Worm (Caenorhabditis elegans) whole organism, L2 larva: ENCODE data around the gene M199.8.

Experiments used
- C34F6.9 ChIP-seq: fragments of 150-350 bp; optimal IDR thresholded peaks from 2 replicates; lab custom pipeline; 2014; ENCODE audit warnings: missing biosample characterization, missing genetic modification characterization
- F13H6.1 ChIP-seq: sonication (generic microtip); optimal IDR thresholded peaks from 2 replicates; lab custom pipeline; 2016; ENCODE audit warnings: missing genetic modification characterization, missing compliant biosample characterization
- R02D3.7 ChIP-seq: fragments of 150-350 bp; optimal IDR thresholded peaks from 2 replicates; lab custom pipeline; 2014; ENCODE audit warnings: missing biosample characterization, missing genetic modification characterization
- Y55F3AM.14 ChIP-seq: fragments of 200-800 bp; sonication (Bioruptor generic); optimal IDR thresholded peaks from 2 replicates; lab custom pipeline; 2018; ENCODE audit warnings: mild to moderate bottlenecking, missing genetic modification characterization, missing compliant biosample characterization
- ZK546.5 ChIP-seq: sonication (generic microtip); optimal IDR thresholded peaks from 2 replicates; lab custom pipeline; 2017; ENCODE audit warnings: missing biosample characterization, missing genetic modification characterization
- alr-1 ChIP-seq: fragments of 150-350 bp; optimal IDR thresholded peaks from 2 replicates; lab custom pipeline; 2014; ENCODE audit warnings: missing biosample characterization, missing genetic modification characterization
- aly-2 ChIP-seq: fragments of 150-350 bp; optimal IDR thresholded peaks from 2 replicates; lab custom pipeline; 2014; ENCODE audit warnings: missing biosample characterization, missing genetic modification characterization
- ama-1 ChIP-seq: fragments of 150-350 bp; optimal IDR thresholded peaks from 2 replicates; lab custom pipeline; 2018; ENCODE audit warnings: inconsistent platforms
- blmp-1 ChIP-seq: sonication (generic microtip); optimal IDR thresholded peaks from 2 replicates; lab custom pipeline; 2017; ENCODE audit warnings: missing genetic modification characterization, mild to moderate bottlenecking, missing compliant biosample characterization, antibody characterized with exemption, moderate library complexity; ENCODE audit not compliant: insufficient read depth
- crh-2 ChIP-seq: sonication (generic microtip); optimal IDR thresholded peaks from 2 replicates; lab custom pipeline; 2017; ENCODE audit warnings: missing biosample characterization, missing genetic modification characterization
- dmd-4 ChIP-seq: sonication (generic microtip); optimal IDR thresholded peaks from 2 replicates; lab custom pipeline; 2017; ENCODE audit warnings: missing biosample characterization, missing genetic modification characterization
- egl-27 ChIP-seq: sonication (generic microtip); optimal IDR thresholded peaks from 3 replicates; lab custom pipeline; 2017; ENCODE audit warnings: missing biosample characterization, missing genetic modification reagents, missing genetic modification characterization
- elt-3 ChIP-seq: sonication (generic microtip); optimal IDR thresholded peaks from 2 replicates; lab custom pipeline; 2017; ENCODE audit warnings: missing biosample characterization, missing genetic modification characterization
- fos-1 ChIP-seq: fragments of 150-350 bp; optimal IDR thresholded peaks from 2 replicates; lab custom pipeline; 2014; ENCODE audit warnings: missing biosample characterization, missing genetic modification characterization
- gmeb-1 ChIP-seq: fragments of 150-350 bp; optimal IDR thresholded peaks from 2 replicates; lab custom pipeline; 2014; ENCODE audit warnings: missing biosample characterization, missing genetic modification characterization
- lin-13 ChIP-seq: fragments of 150-350 bp; optimal IDR thresholded peaks from 2 replicates; lab custom pipeline; 2014; ENCODE audit warnings: missing biosample characterization, missing genetic modification reagents, missing genetic modification characterization
- lin-39 ChIP-seq: fragments of 150-350 bp; optimal IDR thresholded peaks from 2 replicates; lab custom pipeline; 2014; ENCODE audit warnings: missing biosample characterization, missing genetic modification reagents, missing genetic modification characterization
- lsy-2 ChIP-seq, 2 experiments: fragments of 150-350 bp in 1 of 2; sonication (generic microtip) in 1 of 2; optimal IDR thresholded peaks; 2 replicates each; lab custom pipeline; 2014 to 2017; ENCODE audit warnings: missing biosample characterization in 2 of 2, missing genetic modification characterization in 2 of 2
- mab-5 ChIP-seq: fragments of 150-350 bp; optimal IDR thresholded peaks from 2 replicates; lab custom pipeline; 2014; ENCODE audit warnings: missing biosample characterization, missing genetic modification characterization
- nhr-10 ChIP-seq: sonication (generic microtip); optimal IDR thresholded peaks from 2 replicates; lab custom pipeline; 2017; ENCODE audit warnings: missing biosample characterization, missing genetic modification characterization
- nhr-11 ChIP-seq: fragments of 150-350 bp; optimal IDR thresholded peaks from 2 replicates; lab custom pipeline; 2014; ENCODE audit warnings: missing biosample characterization, missing genetic modification characterization
- nhr-12 ChIP-seq: fragments of 150-350 bp; optimal IDR thresholded peaks from 2 replicates; lab custom pipeline; 2014; ENCODE audit warnings: missing biosample characterization, missing genetic modification characterization
- nhr-129 ChIP-seq: fragments of 150-350 bp; optimal IDR thresholded peaks from 2 replicates; lab custom pipeline; 2014; ENCODE audit warnings: missing biosample characterization, missing genetic modification characterization
- nhr-21 ChIP-seq: fragments of 150-350 bp; optimal IDR thresholded peaks from 2 replicates; lab custom pipeline; 2014; ENCODE audit warnings: missing biosample characterization, missing genetic modification characterization
- nhr-23 ChIP-seq: fragments of 150-350 bp; optimal IDR thresholded peaks from 2 replicates; lab custom pipeline; 2014; ENCODE audit warnings: missing biosample characterization, missing genetic modification reagents, missing genetic modification characterization
- nhr-237 ChIP-seq: fragments of 150-350 bp; optimal IDR thresholded peaks from 2 replicates; lab custom pipeline; 2014; ENCODE audit warnings: missing biosample characterization, missing genetic modification characterization
- nhr-25 ChIP-seq: fragments of 150-350 bp; sonication (generic microtip); optimal IDR thresholded peaks from 3 replicates; lab custom pipeline; 2014; ENCODE audit warnings: missing biosample characterization, missing genetic modification characterization
- nhr-6 ChIP-seq: fragments of 150-350 bp; optimal IDR thresholded peaks from 2 replicates; lab custom pipeline; 2014; ENCODE audit warnings: missing biosample characterization, missing genetic modification characterization
- sem-4 ChIP-seq: fragments of 150-350 bp; optimal IDR thresholded peaks from 2 replicates; lab custom pipeline; 2014; ENCODE audit warnings: missing biosample characterization, missing genetic modification reagents, missing genetic modification characterization
- skn-1 ChIP-seq: sonication (generic microtip); optimal IDR thresholded peaks from 2 replicates; lab custom pipeline; 2017; ENCODE audit warnings: missing biosample characterization, missing genetic modification characterization
- sma-3 ChIP-seq: sonication (generic microtip); optimal IDR thresholded peaks from 2 replicates; lab custom pipeline; 2016; ENCODE audit warnings: missing genetic modification reagents, missing genetic modification characterization, missing compliant biosample characterization
- snpc-4 ChIP-seq: fragments of 150-350 bp; optimal IDR thresholded peaks from 2 replicates; lab custom pipeline; 2014; ENCODE audit warnings: missing biosample characterization, missing genetic modification characterization
- unc-55 ChIP-seq: fragments of 150-350 bp; sonication (generic microtip); optimal IDR thresholded peaks from 3 replicates; lab custom pipeline; 2014; ENCODE audit warnings: missing biosample characterization, missing genetic modification reagents, missing genetic modification characterization
- zag-1 ChIP-seq: fragments of 150-350 bp; optimal IDR thresholded peaks from 2 replicates; lab custom pipeline; 2014; ENCODE audit warnings: missing biosample characterization, missing genetic modification characterization
- ztf-4 ChIP-seq: fragments of 150-350 bp; optimal IDR thresholded peaks from 2 replicates; lab custom pipeline; 2014; ENCODE audit warnings: missing biosample characterization, missing genetic modification characterization

M199.8 gene

DNA sequence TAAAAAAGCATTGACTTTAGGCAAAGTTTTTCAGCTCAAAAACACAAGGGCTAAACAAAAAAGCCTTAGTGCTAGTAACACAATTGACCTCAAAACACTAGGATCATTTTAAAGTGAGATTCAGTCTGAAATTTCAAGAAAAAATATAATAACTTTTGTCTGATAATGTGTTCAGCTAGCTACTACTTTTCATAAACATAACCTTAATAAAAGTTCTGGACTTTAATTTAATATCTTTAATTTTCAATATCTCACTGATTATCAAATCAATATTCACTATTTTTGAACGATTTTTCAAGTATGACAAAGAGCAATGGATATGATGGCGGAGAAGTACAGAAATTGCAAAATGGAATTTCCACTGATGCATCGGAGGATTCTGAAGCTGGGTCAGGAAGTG, 19.5 kb downstream of the M199.8 start, which contains the start of gene M199.135:
TSS of gene M199.135 (plus strand) at position 301 of the 400 bp plus-strand sequence.
- TF ChIP-seq sma-3 (GFP tag; lab: Kevin White, UChicago) (no peak), crh-2 (tag; lab: Kevin White, UChicago) (no peak), fos-1 (tag; lab: Kevin White, UChicago) (no peak), F13H6.1 (no peak), Y55F3AM.14 (GFP tag; lab: Kevin White, UChicago) (no peak), ztf-4 (no peak), nhr-21 (no peak), alr-1 (no peak), nhr-11 (no peak), lin-39 (tag; lab: Kevin White, UChicago) (no peak), nhr-25 (tag; lab: Kevin White, UChicago) (no peak), nhr-129 (tag; lab: Kevin White, UChicago) (no peak), nhr-12 (tag; lab: Kevin White, UChicago) (no peak), lin-13 (GFP tag; lab: Kevin White, UChicago) (no peak), blmp-1 (tag; lab: Kevin White, UChicago) (no peak), C34F6.9 (tag; lab: Kevin White, UChicago) (no peak)

DNA sequence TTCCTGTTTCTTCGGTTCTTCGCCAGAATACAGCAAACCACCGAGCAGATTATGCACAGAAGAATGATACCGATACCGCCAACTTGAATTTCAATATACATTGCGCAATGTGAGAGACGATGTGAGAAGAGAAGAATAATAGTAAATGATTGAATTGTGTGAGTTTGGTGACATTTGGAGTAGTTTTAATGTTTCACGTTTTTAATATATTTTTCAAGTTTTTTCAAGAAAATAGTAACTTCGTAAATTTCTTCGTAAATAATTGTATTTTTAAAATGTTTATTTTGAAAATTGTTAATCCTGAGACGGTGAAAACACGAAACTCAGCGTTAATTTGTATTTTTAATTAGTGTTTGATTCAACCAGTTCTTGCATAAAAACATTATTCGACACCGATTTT, 20.7 kb downstream of the M199.8 start, which contains the start of gene M199.134:
TSS of gene M199.134 (minus strand) at position 101 of the 400 bp plus-strand sequence.
- TF ChIP-seq crh-2 (tag; lab: Kevin White, UChicago): no peak
- TF ChIP-seq, all 48 proteins: peak for 0

DNA sequence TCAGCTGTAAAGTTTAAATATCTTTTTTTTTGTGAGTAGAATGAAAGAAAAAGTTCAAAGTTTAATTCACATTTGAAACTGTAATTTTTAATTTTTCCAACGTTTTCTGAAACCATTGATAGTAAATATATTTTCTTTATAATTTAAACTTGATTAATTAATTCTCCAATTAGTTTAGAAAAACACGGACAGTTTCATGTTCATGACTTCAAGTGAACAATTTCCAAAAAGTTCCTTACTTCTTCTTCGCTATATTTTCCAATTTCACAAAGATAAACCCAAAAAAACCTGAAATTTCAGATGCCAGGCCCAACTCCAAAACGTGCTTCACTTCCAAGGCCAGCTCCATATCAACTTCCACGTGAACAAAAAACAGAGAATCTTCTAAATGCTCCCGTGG, 25.3 kb downstream of the M199.8 start, which contains the start of gene M199.2:
TSS of gene M199.2 (plus strand) at position 301 of the 400 bp plus-strand sequence.
- no peak for TF ChIP-seq nhr-23
- TF ChIP-seq egl-27 (tag; lab: Kevin White, UChicago): no peak
- TF ChIP-seq F13H6.1: no peak
- no peak for TF ChIP-seq aly-2
- no peak for TF ChIP-seq nhr-11
- TF ChIP-seq sma-3 (GFP tag; lab: Kevin White, UChicago): no peak
- TF ChIP-seq lin-39 (tag; lab: Kevin White, UChicago): no peak
- TF ChIP-seq alr-1: no peak
- no peak for TF ChIP-seq gmeb-1 (tag; lab: Kevin White, UChicago)
- no peak for TF ChIP-seq nhr-21
- TF ChIP-seq zag-1 (tag; lab: Kevin White, UChicago): no peak
- no peak for TF ChIP-seq nhr-6 (tag; lab: Kevin White, UChicago)
- TF ChIP-seq skn-1 (tag; lab: Kevin White, UChicago): no peak
- TF ChIP-seq ZK546.5 (tag; lab: Kevin White, UChicago): no peak
- TF ChIP-seq snpc-4 (tag; lab: Kevin White, UChicago): no peak
- no peak for TF ChIP-seq mab-5 (tag; lab: Kevin White, UChicago)

DNA sequence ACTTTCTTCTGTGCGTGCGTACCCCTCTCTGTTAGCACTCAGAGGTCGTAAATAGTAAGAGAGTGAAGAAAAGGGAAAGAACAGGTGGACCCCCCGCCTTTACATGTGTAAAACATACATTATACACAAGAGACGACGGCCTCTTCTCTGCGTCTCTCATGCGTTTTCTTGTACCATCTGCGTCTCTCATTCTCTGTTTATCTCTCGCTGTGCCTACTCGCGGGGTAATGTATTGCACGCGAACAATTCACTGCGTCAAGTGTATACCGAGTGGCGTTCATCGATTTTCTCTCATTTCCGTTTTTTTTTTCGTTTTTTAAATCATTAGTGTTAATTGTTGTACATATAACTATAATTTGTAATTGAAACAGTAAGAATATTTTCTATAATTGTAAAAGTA, 26.6 kb downstream of the M199.8 start:
- peak; percentile 53 for TF ChIP-seq lin-13 (GFP tag; lab: Kevin White, UChicago)
- no peak for TF ChIP-seq lin-39 (tag; lab: Kevin White, UChicago)
- peak; percentile 7 for TF ChIP-seq nhr-129 (tag; lab: Kevin White, UChicago)
- no peak for TF ChIP-seq R02D3.7 (tag; lab: Kevin White, UChicago)
- TF ChIP-seq nhr-11: no peak
- TF ChIP-seq fos-1 (tag; lab: Kevin White, UChicago): no peak
- TF ChIP-seq gmeb-1 (tag; lab: Kevin White, UChicago): peak; percentile 15
- no peak for TF ChIP-seq nhr-23
- no peak for TF ChIP-seq nhr-25 (tag; lab: Kevin White, UChicago)
- no peak for TF ChIP-seq F13H6.1
- no peak for TF ChIP-seq snpc-4 (tag; lab: Kevin White, UChicago)

DNA sequence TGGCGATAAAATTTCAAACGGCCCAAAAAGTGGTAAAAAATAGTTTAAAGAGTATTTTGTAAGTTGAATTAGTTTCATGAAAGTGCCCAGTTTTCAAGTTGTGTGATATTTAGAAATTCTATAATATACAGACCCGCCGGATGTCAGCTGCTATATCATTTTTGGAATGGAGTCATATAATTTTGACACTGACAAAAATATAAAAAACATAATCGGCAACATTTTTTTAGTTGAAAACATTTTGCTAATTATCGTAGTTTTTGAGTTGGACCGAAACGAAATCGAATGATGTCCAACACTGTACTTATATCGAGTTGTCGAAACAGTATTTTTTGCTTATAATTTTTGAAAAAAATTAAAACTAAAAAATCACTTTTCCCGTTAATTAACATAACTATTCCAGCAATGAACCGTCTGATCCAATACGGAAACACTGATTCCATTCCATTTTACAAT, 30.5 kb downstream of the M199.8 start, which contains the start of gene srt-44:
TSS of gene srt-44 (plus strand) at position 406 of the 456 bp plus-strand sequence.
- TF ChIP-seq lsy-2 (tag; optimal IDR thresholded peaks at IDR 0.05; lab: Kevin White, UChicago) (no peak), C34F6.9 (tag; lab: Kevin White, UChicago) (no peak), dmd-4 (tag; lab: Kevin White, UChicago) (no peak), blmp-1 (tag; lab: Kevin White, UChicago) (no peak), R02D3.7 (tag; lab: Kevin White, UChicago) (no peak)

DNA sequence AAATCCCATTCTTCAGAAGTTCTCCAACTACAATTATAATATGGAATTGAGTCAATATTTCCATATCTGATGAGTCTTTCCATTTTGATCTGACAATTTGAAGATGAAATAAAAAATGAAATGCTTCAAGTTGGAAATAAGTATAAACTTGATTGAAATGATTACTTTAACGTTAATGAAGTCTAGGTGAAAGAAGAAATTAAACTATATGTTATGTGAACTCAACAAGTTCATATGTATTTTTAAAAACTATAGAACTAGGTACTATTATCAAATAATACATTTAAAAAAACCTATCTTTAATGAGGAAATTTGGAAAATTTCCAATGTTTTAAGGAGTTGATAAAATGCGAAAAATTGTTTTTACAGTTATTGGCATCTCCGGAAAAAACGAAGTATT, 35.5 kb downstream of the M199.8 start, which contains the start of gene srt-49:
TSS of gene srt-49 (minus strand) at position 101 of the 400 bp plus-strand sequence.
- TF ChIP-seq aly-2 (no peak), nhr-237 (tag; lab: Kevin White, UChicago) (no peak), Y55F3AM.14 (GFP tag; lab: Kevin White, UChicago) (no peak), ZK546.5 (tag; lab: Kevin White, UChicago) (no peak), sem-4 (tag; lab: Kevin White, UChicago) (no peak), nhr-10 (tag; lab: Kevin White, UChicago) (no peak), zag-1 (tag; lab: Kevin White, UChicago) (no peak), ama-1 (lab: Kevin White, UChicago) (no peak), unc-55 (GFP tag; lab: Kevin White, UChicago) (no peak), blmp-1 (tag; lab: Kevin White, UChicago) (no peak), elt-3 (tag; lab: Kevin White, UChicago) (no peak)
